Fruit fly (Drosophila melanogaster): ENCODE measurements around the gene LIMK1.

dm6 chrX:12623992-12624391, 32.0 kb upstream of the LIMK1 start, which contains the start of gene CG15728:
- no peak for TF ChIP-seq Hr78 (GFP tag; optimal IDR thresholded peaks at IDR 0.05)
- TF ChIP-seq HLH106 (tag; optimal IDR thresholded peaks at IDR 0.05): no peak
- TF ChIP-seq Jra (GFP tag; optimal IDR thresholded peaks at IDR 0.05): no peak
